Fruit fly (Drosophila melanogaster) whole organism, pupa: Measurements from ENCODE around the gene Tob.

Experiments used
- CG15710 ChIP-seq: fragments of 200-800 bp; sonication (Bioruptor generic); optimal IDR thresholded peaks from 2 replicates; lab custom pipeline; 2018; ENCODE audit warnings: missing biosample characterization, mild to moderate bottlenecking, missing genetic modification characterization, moderate library complexity
- CG32121 ChIP-seq: fragments of 200-800 bp; sonication (Bioruptor generic); IDR thresholded peaks from 2 replicates; pipeline ENCODE4 v1.3.6; 2022; ENCODE audit warnings: missing biosample characterization, missing genetic modification characterization
- EcR ChIP-seq: fragments of 200-800 bp; sonication (Bioruptor generic); optimal IDR thresholded peaks from 3 replicates; lab custom pipeline; 2019; ENCODE audit warnings: missing biosample characterization, missing genetic modification characterization, mild to moderate bottlenecking, moderate library complexity, missing genetic modification reagents

DNA sequence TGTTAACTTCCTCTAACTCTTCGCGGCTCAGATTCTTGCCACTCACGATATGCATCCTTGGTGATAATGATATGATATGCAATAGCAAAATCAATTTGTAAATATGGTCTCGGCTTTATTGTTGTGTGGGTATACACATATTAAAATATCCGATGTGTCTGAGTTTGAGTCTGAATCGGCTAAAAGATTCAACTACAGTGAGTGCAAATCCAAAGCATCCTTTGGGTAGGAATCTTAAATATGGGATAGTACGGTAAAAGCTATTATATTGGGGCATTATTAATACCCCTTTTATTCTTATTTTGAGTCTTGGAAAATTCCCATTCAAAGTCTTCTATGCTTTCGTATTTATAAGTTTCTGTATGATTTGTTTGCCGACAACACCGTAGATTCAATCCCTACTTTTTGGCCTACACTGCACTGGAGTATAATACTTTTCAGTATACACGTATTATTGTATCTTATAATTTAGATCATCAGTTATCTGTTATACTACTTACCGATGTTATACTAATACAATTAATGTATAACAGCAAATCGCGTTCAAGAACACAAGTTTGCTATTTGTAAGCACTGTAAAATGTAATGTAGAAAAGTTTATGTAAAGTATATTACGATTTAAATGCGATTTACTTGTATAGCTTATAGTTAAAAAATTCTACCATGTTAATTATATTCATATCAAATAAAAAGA, 28.4 kb downstream of the Tob start, which contains the start of gene CG12395:
- TF ChIP-seq CG32121 (GFP tag; lab: Robert Waterston, UW) (no peak), EcR (GFP tag; lab: Kevin White, UChicago) (no peak), CG15710 (tag; lab: Kevin White, UChicago) (no peak)
